Worm (Caenorhabditis elegans): ENCODE measurements around the gene ZC155.4.

DNA sequence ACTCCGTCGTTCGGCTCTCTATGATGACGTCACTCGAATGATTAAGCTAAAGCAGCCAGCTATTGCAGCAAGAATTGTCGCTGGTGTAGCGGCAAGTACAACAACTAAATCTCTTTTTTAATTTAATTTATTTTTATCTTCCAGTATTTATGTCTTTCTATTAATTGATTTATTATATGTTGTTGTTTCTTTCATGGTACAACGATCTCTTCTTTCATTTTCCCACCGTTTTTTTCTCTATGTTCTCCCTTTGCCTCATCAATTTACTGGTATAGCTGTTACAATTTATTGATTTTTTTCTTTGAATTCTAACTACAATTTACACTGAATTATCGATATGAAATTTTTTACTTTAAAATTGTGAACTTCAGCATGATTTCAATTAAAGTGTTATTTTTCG is 19.6 kb downstream of the ZC155.4 start, which contains the start of gene moc-6:
- TF ChIP-seq nhr-11 (tag; optimal IDR thresholded peaks at IDR 0.05) (no peak), nhr-237 (tag; optimal IDR thresholded peaks at IDR 0.05) (no peak), ztf-11 (tag; optimal IDR thresholded peaks at IDR 0.05) (no peak), F44E2.7 (GFP tag; IDR thresholded peaks at IDR 0.05) (no peak), lin-39 (tag; optimal IDR thresholded peaks at IDR 0.05) (no peak), snpc-4 (tag; optimal IDR thresholded peaks at IDR 0.05) (no peak), unc-39 (tag; optimal IDR thresholded peaks at IDR 0.05) (no peak), ceh-32 (tag; optimal IDR thresholded peaks at IDR 0.05; ENCODE audit: poor library complexity) (no peak), dmd-9 (GFP tag; IDR thresholded peaks at IDR 0.05) (no peak), lin-13 (GFP tag; optimal IDR thresholded peaks at IDR 0.05) (no peak), pha-4 (GFP tag; IDR thresholded peaks at IDR 0.05) (no peak), pha-4 (tag; optimal IDR thresholded peaks at IDR 0.05) (no peak), zag-1 (tag; optimal IDR thresholded peaks at IDR 0.05) (no peak), Y48G9A.11 (GFP tag; IDR thresholded peaks at IDR 0.05) (no peak)
